Fruit fly (Drosophila melanogaster) whole organism, embryonic: ENCODE data around the gene SamDC.

Experiments
- Aef1 ChIP-seq: fragments of 200-800 bp; sonication (Bioruptor generic); IDR thresholded peaks from 3 replicates; pipeline ENCODE4 v1.3.6; 2022; ENCODE audit warnings: missing biosample characterization, missing genetic modification characterization
- CG10274 ChIP-seq: fragments of 200-800 bp; sonication (Bioruptor generic); optimal IDR thresholded peaks from 3 replicates; lab custom pipeline; 2017; ENCODE audit warnings: missing biosample characterization, mild to moderate bottlenecking, missing genetic modification characterization
- CG13894 ChIP-seq: fragments of 200-800 bp; sonication (Bioruptor generic); optimal IDR thresholded peaks from 3 replicates; lab custom pipeline; 2018; ENCODE audit warnings: missing biosample characterization, mild to moderate bottlenecking, missing genetic modification characterization, moderate library complexity
- CG14667 ChIP-seq: fragments of 200-800 bp; sonication (Bioruptor generic); IDR thresholded peaks from 2 replicates; pipeline ENCODE4 v1.3.6; 2022; ENCODE audit warnings: missing biosample characterization, missing genetic modification characterization
- CG15514 ChIP-seq: fragments of 200-800 bp; sonication (Bioruptor generic); optimal IDR thresholded peaks from 3 replicates; lab custom pipeline; 2017; ENCODE audit warnings: missing biosample characterization, missing genetic modification characterization, mild to moderate bottlenecking, moderate library complexity, missing genetic modification reagents
- CG1602 ChIP-seq: fragments of 200-800 bp; sonication (Bioruptor generic); optimal IDR thresholded peaks from 3 replicates; lab custom pipeline; 2016; ENCODE audit warnings: missing biosample characterization, missing genetic modification characterization
- CG2889 ChIP-seq: fragments of 200-800 bp; sonication (Bioruptor generic); IDR thresholded peaks from 3 replicates; pipeline ENCODE4 v1.3.6; 2022; ENCODE audit warnings: missing biosample characterization, missing genetic modification characterization
- CG31365 ChIP-seq: fragments of 200-800 bp; sonication (Bioruptor generic); optimal IDR thresholded peaks from 2 replicates; lab custom pipeline; 2018; ENCODE audit warnings: missing biosample characterization, mild to moderate bottlenecking, missing genetic modification characterization
- CG3163 ChIP-seq: fragments of 200-800 bp; sonication (Bioruptor generic); optimal IDR thresholded peaks from 3 replicates; lab custom pipeline; 2016; ENCODE audit warnings: missing biosample characterization, missing genetic modification characterization
- CG34376 ChIP-seq: fragments of 200-800 bp; sonication (Bioruptor generic); optimal IDR thresholded peaks from 2 replicates; lab custom pipeline; 2018; ENCODE audit warnings: missing biosample characterization, mild to moderate bottlenecking, missing genetic modification characterization
- CG34422 ChIP-seq: fragments of 200-800 bp; sonication (Bioruptor generic); IDR thresholded peaks from 3 replicates; pipeline ENCODE4 v1.3.6; 2022; ENCODE audit warnings: missing biosample characterization, missing genetic modification characterization
- CG4730 ChIP-seq: fragments of 200-800 bp; sonication (Bioruptor generic); IDR thresholded peaks from 2 replicates; pipeline ENCODE4 v1.3.6; 2022; ENCODE audit warnings: missing biosample characterization, missing genetic modification characterization
- CG6854 ChIP-seq: fragments of 200-800 bp; sonication (Bioruptor generic); optimal IDR thresholded peaks from 3 replicates; lab custom pipeline; 2017; ENCODE audit warnings: missing biosample characterization, mild to moderate bottlenecking, missing genetic modification characterization
- CG8290 ChIP-seq, 3 experiments: fragments of 200-800 bp; sonication (Bioruptor generic); optimal IDR thresholded peaks; 2 replicates each; lab custom pipeline; 2016 to 2019; ENCODE audit warnings: missing biosample characterization in 3 of 3, missing genetic modification characterization in 3 of 3, mild to moderate bottlenecking in 2 of 3, moderate library complexity in 1 of 3
- CG8765 ChIP-seq: fragments of 200-800 bp; sonication (Bioruptor generic); IDR thresholded peaks from 2 replicates; pipeline ENCODE4 v1.3.6; 2022; ENCODE audit warnings: missing biosample characterization, missing genetic modification characterization
- CG8944 ChIP-seq: fragments of 200-800 bp; sonication (Bioruptor generic); optimal IDR thresholded peaks from 3 replicates; lab custom pipeline; 2016; ENCODE audit warnings: missing biosample characterization, missing genetic modification characterization
- CG9215 ChIP-seq: fragments of 200-800 bp; sonication (Bioruptor generic); IDR thresholded peaks from 2 replicates; pipeline ENCODE4 v1.3.6; 2022; ENCODE audit warnings: missing biosample characterization, missing genetic modification characterization
- CTCF ChIP-seq: fragments of 200-800 bp; sonication (Bioruptor generic); optimal IDR thresholded peaks from 2 replicates; lab custom pipeline; 2017; ENCODE audit warnings: missing biosample characterization, mild to moderate bottlenecking, missing genetic modification characterization, moderate library complexity
- Dll ChIP-seq: fragments of 200-800 bp; sonication (Bioruptor generic); IDR thresholded peaks from 4 replicates; pipeline ENCODE4 v1.3.6; 2022; ENCODE audit warnings: missing biosample characterization, missing genetic modification characterization; ENCODE audit not compliant: partially characterized antibody
- Dp ChIP-seq: fragments of 200-800 bp; sonication (Bioruptor generic); optimal IDR thresholded peaks from 2 replicates; lab custom pipeline; 2018; ENCODE audit warnings: missing biosample characterization, mild to moderate bottlenecking, missing genetic modification characterization, moderate library complexity
- Fer2 ChIP-seq: fragments of 200-800 bp; sonication (Bioruptor generic); optimal IDR thresholded peaks from 2 replicates; lab custom pipeline; 2018; ENCODE audit warnings: missing biosample characterization, mild to moderate bottlenecking, missing genetic modification characterization, moderate library complexity
- HLHmδ ChIP-seq: fragments of 200-800 bp; sonication (Bioruptor generic); optimal IDR thresholded peaks from 2 replicates; lab custom pipeline; 2018; ENCODE audit warnings: missing biosample characterization, mild to moderate bottlenecking, missing genetic modification characterization, moderate library complexity
- Hmr ChIP-seq: fragments of 200-800 bp; sonication (Bioruptor generic); optimal IDR thresholded peaks from 3 replicates; lab custom pipeline; 2017; ENCODE audit warnings: mild to moderate bottlenecking, missing biosample characterization, missing genetic modification reagents, missing genetic modification characterization
- MESR4 ChIP-seq: fragments of 200-800 bp; sonication (Bioruptor generic); optimal IDR thresholded peaks from 2 replicates; lab custom pipeline; 2018; ENCODE audit warnings: missing biosample characterization, mild to moderate bottlenecking, missing genetic modification characterization, moderate library complexity
- MTF-1 ChIP-seq: fragments of 200-800 bp; sonication (Bioruptor generic); optimal IDR thresholded peaks from 2 replicates; lab custom pipeline; 2018; ENCODE audit warnings: missing biosample characterization, mild to moderate bottlenecking, missing genetic modification characterization, borderline replicate concordance
- Med ChIP-seq: fragments of 200-800 bp; sonication (Bioruptor generic); peaks from one replicate; lab custom pipeline; 2016; ENCODE audit warnings: missing biosample characterization, missing genetic modification characterization, mild to moderate bottlenecking, inconsistent platforms, moderate library complexity
- Meics ChIP-seq: fragments of 200-800 bp; sonication (Bioruptor generic); optimal IDR thresholded peaks from 2 replicates; lab custom pipeline; 2017; ENCODE audit warnings: missing biosample characterization, mild to moderate bottlenecking, missing genetic modification characterization
- NC2β ChIP-seq: fragments of 200-800 bp; sonication (Bioruptor generic); optimal IDR thresholded peaks from 2 replicates; lab custom pipeline; 2016; ENCODE audit warnings: missing biosample characterization, missing genetic modification characterization
- Opbp ChIP-seq: fragments of 200-800 bp; sonication (Bioruptor generic); IDR thresholded peaks from 3 replicates; pipeline ENCODE4 v1.3.6; 2022; ENCODE audit warnings: missing biosample characterization, missing genetic modification characterization; ENCODE audit not compliant: partially characterized antibody
- Six4 ChIP-seq: fragments of 200-800 bp; sonication (Bioruptor generic); optimal IDR thresholded peaks from 2 replicates; lab custom pipeline; 2016; ENCODE audit warnings: missing biosample characterization, missing genetic modification characterization
- Sox102F ChIP-seq: fragments of 200-800 bp; sonication (Bioruptor generic); optimal IDR thresholded peaks from 2 replicates; lab custom pipeline; 2018; ENCODE audit warnings: missing biosample characterization, mild to moderate bottlenecking, missing genetic modification characterization, moderate library complexity
- Stat92E ChIP-seq, 3 experiments: fragments of >200 bp in 2 of 3; fragments of 200-800 bp in 1 of 3; sonication (Bioruptor generic) in 1 of 3; optimal IDR thresholded peaks; 2 replicates each; lab custom pipeline; 2017 to 2019; ENCODE audit warnings: missing biosample characterization in 3 of 3, missing genetic modification characterization in 3 of 3, mild to moderate bottlenecking in 1 of 3, moderate library complexity in 1 of 3
- bab2 ChIP-seq: fragments of 200-800 bp; sonication (Bioruptor generic); optimal IDR thresholded peaks from 2 replicates; lab custom pipeline; 2016; ENCODE audit warnings: missing biosample characterization, missing genetic modification characterization
- bigmax ChIP-seq: fragments of 200-800 bp; sonication (Bioruptor generic); optimal IDR thresholded peaks from 2 replicates; lab custom pipeline; 2018; ENCODE audit warnings: missing biosample characterization, mild to moderate bottlenecking, missing genetic modification characterization
- bowl ChIP-seq: fragments of 200-800 bp; sonication (Bioruptor generic); IDR thresholded peaks from 2 replicates; pipeline ENCODE4 v1.3.6; 2022; ENCODE audit warnings: missing biosample characterization, missing genetic modification characterization
- caup ChIP-seq: fragments of 200-800 bp; sonication (Bioruptor generic); optimal IDR thresholded peaks from 3 replicates; lab custom pipeline; 2017; ENCODE audit warnings: missing biosample characterization, mild to moderate bottlenecking, missing genetic modification characterization, moderate library complexity; ENCODE audit not compliant: severe bottlenecking
- chinmo ChIP-seq: fragments of 200-800 bp; sonication (Bioruptor generic); IDR thresholded peaks from 4 replicates; pipeline ENCODE4 v1.3.6; 2022; ENCODE audit warnings: missing biosample characterization, missing genetic modification characterization; ENCODE audit not compliant: partially characterized antibody
- dati ChIP-seq: fragments of 200-800 bp; sonication (Bioruptor generic); IDR thresholded peaks from 2 replicates; pipeline ENCODE4 v1.3.6; 2022; ENCODE audit warnings: missing biosample characterization, missing genetic modification characterization
- exex ChIP-seq: fragments of 200-800 bp; sonication (Bioruptor generic); optimal IDR thresholded peaks from 4 replicates; lab custom pipeline; 2018; ENCODE audit warnings: missing biosample characterization, mild to moderate bottlenecking, missing genetic modification characterization, moderate library complexity
- ftz-f1 ChIP-seq: fragments of 200-800 bp; sonication (Bioruptor generic); optimal IDR thresholded peaks from 2 replicates; lab custom pipeline; 2016; ENCODE audit warnings: missing biosample characterization, missing genetic modification characterization
- gro ChIP-seq: fragments of 200-800 bp; sonication (Bioruptor generic); optimal IDR thresholded peaks from 2 replicates; lab custom pipeline; 2016; ENCODE audit warnings: missing biosample characterization, missing genetic modification characterization
- ken ChIP-seq: fragments of 200-800 bp; sonication (Bioruptor generic); IDR thresholded peaks from 3 replicates; pipeline ENCODE4 v1.3.6; 2022; ENCODE audit warnings: missing biosample characterization, missing genetic modification characterization
- lilli ChIP-seq: fragments of 200-800 bp; sonication (Bioruptor generic); optimal IDR thresholded peaks from 3 replicates; lab custom pipeline; 2016; ENCODE audit warnings: missing biosample characterization, missing genetic modification characterization
- nom ChIP-seq: fragments of 200-800 bp; sonication (Bioruptor generic); optimal IDR thresholded peaks from 2 replicates; lab custom pipeline; 2017; ENCODE audit warnings: missing biosample characterization, missing genetic modification characterization, mild to moderate bottlenecking, moderate library complexity, missing genetic modification reagents
- peb ChIP-seq: fragments of 200-800 bp; sonication (Bioruptor generic); IDR thresholded peaks from 2 replicates; pipeline ENCODE4 v1.3.6; 2022; ENCODE audit warnings: missing biosample characterization, missing genetic modification characterization
- pho ChIP-seq: fragments of 200-800 bp; sonication (Bioruptor generic); optimal IDR thresholded peaks from 2 replicates; lab custom pipeline; 2016; ENCODE audit warnings: missing biosample characterization, missing genetic modification characterization
- sd ChIP-seq: fragments of 200-800 bp; sonication (Bioruptor generic); optimal IDR thresholded peaks from 3 replicates; lab custom pipeline; 2018; ENCODE audit warnings: missing biosample characterization, mild to moderate bottlenecking, missing genetic modification characterization, moderate library complexity
- shn ChIP-seq: fragments of 200-800 bp; sonication (Bioruptor generic); optimal IDR thresholded peaks from 3 replicates; lab custom pipeline; 2016; ENCODE audit warnings: missing biosample characterization, missing genetic modification characterization
- tup ChIP-seq: fragments of 200-800 bp; sonication (Bioruptor generic); optimal IDR thresholded peaks from 2 replicates; lab custom pipeline; 2016; ENCODE audit warnings: missing biosample characterization, mild to moderate bottlenecking, missing genetic modification characterization, moderate library complexity
- wdn ChIP-seq: fragments of 200-800 bp; sonication (Bioruptor generic); IDR thresholded peaks from 2 replicates; pipeline ENCODE4 v1.3.6; 2022; ENCODE audit warnings: missing biosample characterization, missing genetic modification characterization

The SamDC gene

dm6 chr2L:10321612-10322011, 17.6 kb upstream of the SamDC start (continued):
- no peak for TF ChIP-seq CG4730 (GFP tag; lab: Robert Waterston, UW)
- no peak for TF ChIP-seq bab2 (GFP tag; lab: Kevin White, UChicago)
- peak; percentile 60; the same call in 2 of the 3 replicates for TF ChIP-seq Aef1 (GFP tag; lab: Robert Waterston, UW)
- TF ChIP-seq CG15514 (GFP tag; lab: Kevin White, UChicago): peak; percentile 49
- TF ChIP-seq Med (GFP tag; lab: Kevin White, UChicago): peak; percentile 80
- TF ChIP-seq CG9215 (GFP tag; lab: Robert Waterston, UW): no peak
- TF ChIP-seq wdn (GFP tag; lab: Robert Waterston, UW): no peak
- TF ChIP-seq MESR4 (GFP tag; lab: Kevin White, UChicago): peak; percentile 7
- peak; percentile 38 for TF ChIP-seq Hmr
- peak; percentile 91 for TF ChIP-seq CG34376 (GFP tag; lab: Kevin White, UChicago)
- peak; percentile 65 for TF ChIP-seq exex (tag; lab: Kevin White, UChicago)
- no peak for TF ChIP-seq CG1602 (GFP tag; lab: Kevin White, UChicago)
- peak; percentile 19 for TF ChIP-seq Dp (GFP tag; lab: Kevin White, UChicago)
- no peak for TF ChIP-seq dati (GFP tag; lab: Robert Waterston, UW)
- no peak for TF ChIP-seq Fer2
- peak; percentile 24 for TF ChIP-seq pho
- TF ChIP-seq Opbp: no peak
- peak; percentile 30 for TF ChIP-seq CTCF (GFP tag; lab: Kevin White, UChicago)
- peak; percentile 84 for TF ChIP-seq CG13894
- peak; percentile 91 for TF ChIP-seq CG10274 (GFP tag; lab: Kevin White, UChicago)
- no peak for TF ChIP-seq HLHmδ (GFP tag; lab: Kevin White, UChicago)
- peak; percentile 80 for TF ChIP-seq ftz-f1 (GFP tag; lab: Kevin White, UChicago)
- peak; percentile 15 for TF ChIP-seq MTF-1 (GFP tag; lab: Kevin White, UChicago)
- TF ChIP-seq CG8765: no peak
- peak; percentile 4 for TF ChIP-seq Meics (GFP tag; lab: Kevin White, UChicago)
- no peak for TF ChIP-seq CG2889 (GFP tag; lab: Robert Waterston, UW)
- TF ChIP-seq CG34422 (GFP tag; lab: Robert Waterston, UW): no peak
- no peak for TF ChIP-seq CG14667
- TF ChIP-seq CG8290 (GFP tag; optimal IDR thresholded peaks at IDR 0.05; lab: Kevin White, UChicago): no peak
- peak in 1 of 2 experiments; percentile 67 for TF ChIP-seq CG8290 (tag; optimal IDR thresholded peaks at IDR 0.05; lab: Kevin White, UChicago)
- TF ChIP-seq caup (GFP tag; lab: Kevin White, UChicago): peak; percentile 36
- TF ChIP-seq nom (GFP tag; lab: Kevin White, UChicago): peak; percentile 69
- TF ChIP-seq sd (tag; lab: Kevin White, UChicago): peak; percentile 89
- TF ChIP-seq tup (GFP tag; lab: Kevin White, UChicago): no peak
- no peak for TF ChIP-seq CG8944 (GFP tag; lab: Kevin White, UChicago)
- TF ChIP-seq bowl (GFP tag; lab: Robert Waterston, UW): no peak
- TF ChIP-seq CG6854 (GFP tag; lab: Kevin White, UChicago): peak; percentile 8
- no peak for TF ChIP-seq peb
- peak; percentile 89; the same call in 2 of the 4 replicates for TF ChIP-seq chinmo (GFP tag; lab: Robert Waterston, UW)
- TF ChIP-seq gro (GFP tag; lab: Kevin White, UChicago): peak; percentile 11
- peak; percentile 17 for TF ChIP-seq CG31365
- no peak for TF ChIP-seq Sox102F (GFP tag; lab: Kevin White, UChicago)
- TF ChIP-seq NC2β (GFP tag; lab: Kevin White, UChicago): no peak
- no peak for TF ChIP-seq Stat92E (GFP tag; optimal IDR thresholded peaks at IDR 0.05; lab: Kevin White, UChicago)
- peak; percentile 15 for TF ChIP-seq CG3163 (GFP tag; lab: Kevin White, UChicago)
- TF ChIP-seq ken (GFP tag; lab: Robert Waterston, UW): no peak
- no peak for TF ChIP-seq shn (GFP tag; lab: Kevin White, UChicago)
- no peak for TF ChIP-seq Dll (GFP tag; lab: Robert Waterston, UW)
- no peak for TF ChIP-seq Six4 (GFP tag; lab: Kevin White, UChicago)
- TF ChIP-seq bigmax (GFP tag; lab: Kevin White, UChicago): peak; percentile 25
- no peak for TF ChIP-seq lilli
